Fruit fly (Drosophila melanogaster): Measurements from ENCODE around the gene park.

park gene

dm6 chr3L:21176935-21177581, 19.6 kb downstream of the park start:
- TF ChIP-seq Mio (GFP tag; optimal IDR thresholded peaks at IDR 0.05) (no peak), dsf (GFP tag; optimal IDR thresholded peaks at IDR 0.05; ENCODE audit: borderline replicate concordance) (no peak), sv (GFP tag; optimal IDR thresholded peaks at IDR 0.05) (peak; percentile 53), fru (GFP tag; optimal IDR thresholded peaks at IDR 0.05) (peak; percentile 62), pan (optimal IDR thresholded peaks at IDR 0.05) (no peak), psq (GFP tag; optimal IDR thresholded peaks at IDR 0.05) (no peak), Sp1 (GFP tag; optimal IDR thresholded peaks at IDR 0.05) (peak; percentile 41), GATAd (GFP tag; optimal IDR thresholded peaks at IDR 0.05) (no peak), br (GFP tag; optimal IDR thresholded peaks at IDR 0.05) (peak; percentile 47), OdsH (GFP tag; optimal IDR thresholded peaks at IDR 0.05) (peak; percentile 66), Rel (GFP tag; optimal IDR thresholded peaks at IDR 0.05) (no peak), Rel (tag; optimal IDR thresholded peaks at IDR 0.05) (no peak), HLH106 (tag; optimal IDR thresholded peaks at IDR 0.05) (peak; percentile 64), h (GFP tag; optimal IDR thresholded peaks at IDR 0.05) (peak; percentile 73), foxo (GFP tag; optimal IDR thresholded peaks at IDR 0.05) (peak in 1 of 2 experiments; percentile 68), usp (GFP tag; optimal IDR thresholded peaks at IDR 0.05) (no peak), Abd-B (GFP tag; optimal IDR thresholded peaks at IDR 0.05) (no peak), Dif (GFP tag; optimal IDR thresholded peaks at IDR 0.05; ENCODE audit: partially characterized antibody) (no peak), Hr83 (GFP tag; optimal IDR thresholded peaks at IDR 0.05; ENCODE audit: poor library complexity, severe bottlenecking) (no peak), Hnf4 (GFP tag; optimal IDR thresholded peaks at IDR 0.05) (no peak), Hr78 (GFP tag; optimal IDR thresholded peaks at IDR 0.05) (no peak), Dfd (GFP tag; optimal IDR thresholded peaks at IDR 0.05) (no peak), jim (GFP tag; optimal IDR thresholded peaks at IDR 0.05) (no peak), CG9705 (GFP tag; optimal IDR thresholded peaks at IDR 0.05) (no peak), dl (GFP tag; optimal IDR thresholded peaks at IDR 0.05; ENCODE audit: insufficient read depth in 1 of 2, partially characterized antibody in 2 of 2) (no peak), N (GFP tag; optimal IDR thresholded peaks at IDR 0.05) (no peak), woc (GFP tag; optimal IDR thresholded peaks at IDR 0.05) (peak; percentile 31), Vsx2 (GFP tag; optimal IDR thresholded peaks at IDR 0.05; ENCODE audit: partially characterized antibody) (no peak), CG32264 (GFP tag; optimal IDR thresholded peaks at IDR 0.05) (no peak), Jra (GFP tag; optimal IDR thresholded peaks at IDR 0.05) (no peak), brk (GFP tag; optimal IDR thresholded peaks at IDR 0.05) (peak; percentile 38), sage (GFP tag; optimal IDR thresholded peaks at IDR 0.05) (no peak), lola (GFP tag; optimal IDR thresholded peaks at IDR 0.05) (no peak), CrebA (GFP tag; optimal IDR thresholded peaks at IDR 0.05; ENCODE audit: borderline replicate concordance) (no peak), dmrt93B (GFP tag; optimal IDR thresholded peaks at IDR 0.05) (peak; percentile 19), ey (GFP tag; optimal IDR thresholded peaks at IDR 0.05) (peak; percentile 61), Myc (optimal IDR thresholded peaks at IDR 0.05) (no peak), tai (GFP tag; optimal IDR thresholded peaks at IDR 0.05) (no peak), rgr (GFP tag; optimal IDR thresholded peaks at IDR 0.05) (peak; percentile 77)

- no peak for TF ChIP-seq pan (optimal IDR thresholded peaks at IDR 0.05)
Observed at dm6 chr3L:21176276-21176934, 20.2 kb downstream of the park start.
